Fruit fly (Drosophila melanogaster): ENCODE measurements around the gene bbg.

DNA sequence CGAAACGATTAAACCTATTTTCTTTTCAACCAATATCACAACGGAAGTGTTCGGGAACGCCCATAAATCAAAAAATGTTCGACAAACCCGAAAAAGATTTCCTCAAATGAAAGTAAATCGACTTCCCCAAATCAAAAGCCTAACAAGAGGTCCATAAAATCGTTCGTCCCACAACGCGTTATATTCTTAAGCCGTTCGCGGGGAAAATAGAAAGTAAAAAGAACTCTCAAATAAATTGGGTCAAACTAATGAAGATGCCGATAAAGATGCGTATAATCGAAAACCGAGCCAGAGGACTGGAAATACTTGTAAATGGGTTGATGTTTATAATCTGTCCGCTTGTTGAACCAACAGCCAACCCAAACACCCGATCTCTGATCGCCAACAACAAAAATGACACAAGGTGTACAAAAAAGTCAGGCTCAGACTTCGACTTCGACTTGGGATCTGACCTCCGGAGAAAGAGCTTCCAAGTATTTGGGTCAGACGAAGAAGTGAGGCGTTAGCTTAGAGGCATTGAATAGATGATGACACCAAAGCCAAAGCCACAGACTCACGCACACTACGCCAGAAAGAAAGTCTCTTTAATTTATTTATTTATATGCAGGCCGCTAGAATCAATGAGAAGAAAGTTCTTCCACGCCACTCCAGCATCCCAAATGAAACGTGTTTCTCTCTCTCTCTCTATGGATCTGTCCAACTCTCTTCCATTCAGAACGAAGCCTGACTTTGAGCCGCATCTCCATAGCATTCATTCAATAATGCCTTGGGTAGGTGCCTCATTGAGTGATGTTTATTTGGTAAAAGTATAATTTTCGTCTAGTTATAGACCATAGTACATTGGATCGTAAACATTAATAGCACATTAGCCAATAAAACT lies 13.4 kb downstream of the bbg start:
- TF ChIP-seq usp (GFP tag; optimal IDR thresholded peaks at IDR 0.05): no peak
- no peak for TF ChIP-seq CG8478 (optimal IDR thresholded peaks at IDR 0.05)

Data from whole organism.